Worm (Caenorhabditis elegans): ENCODE results near the gene ZC53.1.

- TF ChIP-seq snpc-4 (tag; optimal IDR thresholded peaks at IDR 0.05) (no peak), lin-13 (tag; optimal IDR thresholded peaks at IDR 0.05) (no peak), unc-120 (tag; optimal IDR thresholded peaks at IDR 0.05; ENCODE audit: poor library complexity, severe bottlenecking) (no peak), unc-62 (GFP tag; optimal IDR thresholded peaks at IDR 0.05) (no peak), pha-4 (tag; optimal IDR thresholded peaks at IDR 0.05) (no peak), mep-1 (tag; optimal IDR thresholded peaks at IDR 0.05) (no peak), nhr-237 (tag; optimal IDR thresholded peaks at IDR 0.05) (no peak), mab-5 (tag; optimal IDR thresholded peaks at IDR 0.05) (no peak), nhr-76 (tag; optimal IDR thresholded peaks at IDR 0.05) (no peak), elt-1 (tag; optimal IDR thresholded peaks at IDR 0.05; ENCODE audit: borderline replicate concordance, insufficient read depth) (no peak), nhr-12 (tag; optimal IDR thresholded peaks at IDR 0.05) (no peak)
Observed at ce11 chrX:1924138-1924537, 11.0 kb upstream of the ZC53.1 start, which contains the start of gene ZC53.2.

All from whole organism, mixed stage, embryonic.